Worm (Caenorhabditis elegans) whole organism, L4 larva: Measurements from ENCODE around the gene gst-11.

Source experiments
- F49E8.2 ChIP-seq: sonication (generic microtip); optimal IDR thresholded peaks from 2 replicates; lab custom pipeline; 2016; ENCODE audit warnings: missing compliant biosample characterization, mild to moderate bottlenecking, missing genetic modification characterization, borderline replicate concordance
- T26A8.4 ChIP-seq: fragments of 200-800 bp; sonication (Bioruptor generic); IDR thresholded peaks from 2 replicates; pipeline ENCODE4 v1.3.6; 2022; ENCODE audit warnings: missing genetic modification characterization, missing compliant biosample characterization
- Y75B8A.6 ChIP-seq: fragments of 200-800 bp; sonication (Bioruptor generic); IDR thresholded peaks from 2 replicates; pipeline ENCODE4 v1.3.6; 2022; ENCODE audit warnings: missing genetic modification reagents, missing genetic modification characterization, missing compliant biosample characterization
- ZK546.5 ChIP-seq, 2 experiments: sonication (generic microtip); optimal IDR thresholded peaks; 2 replicates each; lab custom pipeline; 2017; ENCODE audit warnings: missing biosample characterization in 2 of 2, missing genetic modification characterization in 2 of 2
- aha-1 ChIP-seq: fragments of 150-350 bp; peaks from one replicate; lab custom pipeline; 2014; ENCODE audit warnings: missing biosample characterization, missing genetic modification characterization
- arid-1 ChIP-seq: fragments of 200-800 bp; sonication (Bioruptor generic); conservative IDR thresholded peaks from 2 replicates; pipeline ENCODE4 v1.3.6; 2022; ENCODE audit warnings: missing genetic modification reagents, missing genetic modification characterization, missing compliant biosample characterization
- attf-4 ChIP-seq: sonication (generic microtip); optimal IDR thresholded peaks from 3 replicates; lab custom pipeline; 2017; ENCODE audit warnings: missing biosample characterization, missing genetic modification characterization
- ces-1 ChIP-seq: fragments of 150-350 bp; sonication (generic microtip); optimal IDR thresholded peaks from 4 replicates; lab custom pipeline; 2014; ENCODE audit warnings: missing biosample characterization, missing genetic modification reagents, missing genetic modification characterization
- ctbp-1 ChIP-seq: fragments of 200-800 bp; sonication (Bioruptor generic); IDR thresholded peaks from 2 replicates; pipeline ENCODE4 v1.3.6; 2022; ENCODE audit warnings: missing genetic modification reagents, missing genetic modification characterization, missing compliant biosample characterization
- daf-16 ChIP-seq, 3 experiments: sonication (generic microtip); optimal IDR thresholded peaks; 2 replicates each; lab custom pipeline; 2016 to 2017; ENCODE audit warnings: missing genetic modification characterization in 3 of 3, missing genetic modification reagents in 3 of 3, mild to moderate bottlenecking in 2 of 3, missing compliant biosample characterization in 2 of 3, missing biosample characterization in 1 of 3, moderate library complexity in 1 of 3
- dmd-6 ChIP-seq: fragments of 200-800 bp; sonication (Bioruptor generic); IDR thresholded peaks from 2 replicates; pipeline ENCODE4 v1.3.6; 2022; ENCODE audit warnings: missing genetic modification reagents, missing genetic modification characterization, missing compliant biosample characterization
- dpl-1 ChIP-seq: fragments of 150-350 bp; optimal IDR thresholded peaks from 2 replicates; lab custom pipeline; 2014; ENCODE audit warnings: missing biosample characterization, missing genetic modification reagents, missing genetic modification characterization
- dve-1 ChIP-seq: sonication (generic microtip); optimal IDR thresholded peaks from 2 replicates; lab custom pipeline; 2017; ENCODE audit warnings: antibody characterized with exemption, mild to moderate bottlenecking, missing genetic modification characterization, missing compliant biosample characterization; ENCODE audit not compliant: insufficient read depth
- hlh-11 ChIP-seq: fragments of 200-800 bp; sonication (Bioruptor generic); optimal IDR thresholded peaks from 2 replicates; lab custom pipeline; 2018; ENCODE audit warnings: mild to moderate bottlenecking, missing genetic modification characterization, missing compliant biosample characterization
- hlh-30 ChIP-seq: sonication (generic microtip); optimal IDR thresholded peaks from 2 replicates; lab custom pipeline; 2017; ENCODE audit warnings: antibody characterized with exemption, mild to moderate bottlenecking, missing genetic modification characterization, missing compliant biosample characterization; ENCODE audit not compliant: insufficient read depth
- hmg-1.1 ChIP-seq: fragments of 200-800 bp; sonication (Bioruptor generic); IDR thresholded peaks from 2 replicates; pipeline ENCODE4 v1.3.6; 2022; ENCODE audit warnings: missing genetic modification reagents, missing genetic modification characterization, missing compliant biosample characterization
- jun-1 ChIP-seq: fragments of 150-350 bp; optimal IDR thresholded peaks from 2 replicates; lab custom pipeline; 2014; ENCODE audit warnings: missing biosample characterization, missing genetic modification reagents, missing genetic modification characterization
- lin-1 ChIP-seq: fragments of 200-800 bp; sonication (Bioruptor generic); IDR thresholded peaks from 2 replicates; pipeline ENCODE4 v1.3.6; 2022; ENCODE audit warnings: missing genetic modification reagents, missing genetic modification characterization, missing compliant biosample characterization
- lin-29 ChIP-seq: fragments of 200-800 bp; sonication (Bioruptor generic); IDR thresholded peaks from 2 replicates; pipeline ENCODE4 v1.3.6; 2022; ENCODE audit warnings: missing genetic modification reagents, missing genetic modification characterization, missing compliant biosample characterization
- mdl-1 ChIP-seq, 2 experiments: fragments of 150-350 bp in 1 of 2; sonication (generic microtip) in 1 of 2; optimal IDR thresholded peaks; 2 replicates each; lab custom pipeline; 2014 to 2017; ENCODE audit warnings: missing biosample characterization in 2 of 2, missing genetic modification characterization in 2 of 2
- mdt-29 ChIP-seq: fragments of 200-800 bp; sonication (Bioruptor generic); IDR thresholded peaks from 2 replicates; pipeline ENCODE4 v1.3.6; 2022; ENCODE audit warnings: missing genetic modification reagents, missing genetic modification characterization, missing compliant biosample characterization
- mep-1 ChIP-seq: fragments of 150-350 bp; sonication (generic microtip); optimal IDR thresholded peaks from 3 replicates; lab custom pipeline; 2014; ENCODE audit warnings: missing biosample characterization, missing genetic modification characterization
- mxl-2 ChIP-seq: fragments of 200-800 bp; sonication (Bioruptor generic); conservative IDR thresholded peaks from 2 replicates; pipeline ENCODE4 v1.3.6; 2022; ENCODE audit warnings: missing genetic modification reagents, missing genetic modification characterization, missing compliant biosample characterization
- mxl-3 ChIP-seq: fragments of 200-800 bp; sonication (Bioruptor generic); optimal IDR thresholded peaks from 2 replicates; lab custom pipeline; 2018; ENCODE audit warnings: mild to moderate bottlenecking, missing genetic modification characterization, missing compliant biosample characterization
- nhr-237 ChIP-seq: sonication (generic microtip); optimal IDR thresholded peaks from 2 replicates; lab custom pipeline; 2017; ENCODE audit warnings: missing biosample characterization, missing genetic modification characterization
- nhr-28 ChIP-seq: fragments of 150-350 bp; optimal IDR thresholded peaks from 2 replicates; lab custom pipeline; 2014; ENCODE audit warnings: missing biosample characterization, missing genetic modification characterization
- nhr-77 ChIP-seq: fragments of 150-350 bp; optimal IDR thresholded peaks from 2 replicates; lab custom pipeline; 2014; ENCODE audit warnings: missing biosample characterization, missing genetic modification characterization
- php-3 ChIP-seq: fragments of 200-800 bp; sonication (Bioruptor generic); IDR thresholded peaks from 2 replicates; pipeline ENCODE4 v1.3.6; 2022; ENCODE audit warnings: missing genetic modification reagents, missing genetic modification characterization, missing compliant biosample characterization
- pqm-1 ChIP-seq: sonication (generic microtip); optimal IDR thresholded peaks from 2 replicates; lab custom pipeline; 2017; ENCODE audit warnings: missing biosample characterization, missing genetic modification characterization
- saeg-2 ChIP-seq: fragments of 200-800 bp; sonication (Bioruptor generic); IDR thresholded peaks from 2 replicates; pipeline ENCODE4 v1.3.6; 2022; ENCODE audit warnings: missing genetic modification reagents, missing genetic modification characterization, missing compliant biosample characterization
- tra-1 ChIP-seq: fragments of 200-800 bp; sonication (Bioruptor generic); IDR thresholded peaks from 2 replicates; pipeline ENCODE4 v1.3.6; 2022; ENCODE audit warnings: missing genetic modification reagents, missing genetic modification characterization, missing compliant biosample characterization
- unc-39 ChIP-seq: sonication (generic microtip); optimal IDR thresholded peaks from 2 replicates; lab custom pipeline; 2017; ENCODE audit warnings: missing biosample characterization, missing genetic modification characterization
- unc-62 ChIP-seq, 3 experiments: fragments of 150-350 bp in 1 of 3; sonication (generic microtip); optimal IDR thresholded peaks in 2 of 3; peaks in 1 of 3; 1 replicate in 1 of 3; 2 replicates in 2 of 3; lab custom pipeline; 2014 to 2017; ENCODE audit warnings: missing biosample characterization in 3 of 3, missing genetic modification characterization in 3 of 3, missing genetic modification reagents in 3 of 3, missing genotype in 1 of 3
- zag-1 ChIP-seq: fragments of 150-350 bp; optimal IDR thresholded peaks from 2 replicates; lab custom pipeline; 2014; ENCODE audit warnings: missing biosample characterization, missing genetic modification characterization
- zip-11 ChIP-seq: fragments of 200-800 bp; sonication (Bioruptor generic); IDR thresholded peaks from 2 replicates; pipeline ENCODE4 v1.3.6; 2022; ENCODE audit warnings: missing genetic modification characterization, missing compliant biosample characterization
- zip-2 ChIP-seq: fragments of 150-350 bp; optimal IDR thresholded peaks from 2 replicates; lab custom pipeline; 2014; ENCODE audit warnings: missing biosample characterization, missing genetic modification characterization
- ztf-7 ChIP-seq: fragments of 150-350 bp; optimal IDR thresholded peaks from 2 replicates; lab custom pipeline; 2014; ENCODE audit warnings: missing biosample characterization, missing genetic modification characterization

The gst-11 gene

ce11 chrX:3613665-3614064, 19.9 kb downstream of the gst-11 start (continued):
- TF ChIP-seq daf-16 (GFP tag; optimal IDR thresholded peaks at IDR 0.05; lab: Kevin White, UChicago) (no peak), daf-16 (tag; optimal IDR thresholded peaks at IDR 0.05; lab: Kevin White, UChicago) (peak; percentile 61), dmd-6 (peak; percentile 83), ces-1 (GFP tag; lab: Kevin White, UChicago) (no peak), arid-1 (GFP tag; lab: Robert Waterston, UW) (no peak), nhr-28 (tag; lab: Kevin White, UChicago) (peak; percentile 89), php-3 (GFP tag; lab: Robert Waterston, UW) (peak; percentile 72; the same call in 1 of the 2 replicates), mep-1 (tag; lab: Kevin White, UChicago) (no peak), attf-4 (tag; lab: Kevin White, UChicago) (no peak), hmg-1.1 (GFP tag; lab: Robert Waterston, UW) (no peak), lin-29 (GFP tag; lab: Robert Waterston, UW) (no peak), lin-1 (GFP tag; lab: Robert Waterston, UW) (0 out of 2 replicates have a peak, but pooled peaks have one; percentile 11)

ce11 chrX:3611740-3612139, 21.8 kb downstream of the gst-11 start:
- TF ChIP-seq mxl-2 (GFP tag; lab: Robert Waterston, UW) = no peak
- no peak for TF ChIP-seq dpl-1
- no peak for TF ChIP-seq zip-11 (GFP tag; lab: Robert Waterston, UW)
- peak in 1 of 2 experiments; percentile 91 for TF ChIP-seq unc-62 (GFP tag; optimal IDR thresholded peaks at IDR 0.05 in 1 of 2; lab: Kevin White, UChicago)
- no peak for TF ChIP-seq unc-62 (tag; optimal IDR thresholded peaks at IDR 0.05; lab: Kevin White, UChicago)
- no peak for TF ChIP-seq zip-2 (tag; lab: Kevin White, UChicago)
- TF ChIP-seq ctbp-1 (GFP tag; lab: Robert Waterston, UW) = no peak
- no peak for TF ChIP-seq daf-16 (GFP tag; optimal IDR thresholded peaks at IDR 0.05; lab: Kevin White, UChicago)
- TF ChIP-seq daf-16 (tag; optimal IDR thresholded peaks at IDR 0.05; lab: Kevin White, UChicago) = peak; percentile 15
- TF ChIP-seq ztf-7 (tag; lab: Kevin White, UChicago) = no peak
- no peak for TF ChIP-seq saeg-2 (GFP tag; lab: Robert Waterston, UW)
- TF ChIP-seq T26A8.4 = no peak
- no peak for TF ChIP-seq zag-1
- TF ChIP-seq jun-1 = no peak
- peak; percentile 41 for TF ChIP-seq pqm-1 (tag; lab: Kevin White, UChicago)
- no peak for TF ChIP-seq Y75B8A.6 (GFP tag; lab: Robert Waterston, UW)
- TF ChIP-seq, all 104 proteins: peak for 3

ce11 chrX:3611042-3611623, 22.4 kb downstream of the gst-11 start, which contains the start of gene C18B2.5:
Gene C18B2.5 (minus strand): TSS chrX:3611092.
- TF ChIP-seq dve-1 = peak; percentile 33
- TF ChIP-seq hlh-11 = peak; percentile 66
- TF ChIP-seq nhr-28 (tag; lab: Kevin White, UChicago) = peak; percentile 74
- peak; percentile 87 for TF ChIP-seq pqm-1 (tag; lab: Kevin White, UChicago)
- TF ChIP-seq mep-1 (tag; lab: Kevin White, UChicago) = peak; percentile 21
- no peak for TF ChIP-seq unc-39
- no peak for TF ChIP-seq mdt-29
- TF ChIP-seq ZK546.5 (tag; optimal IDR thresholded peaks at IDR 0.05; lab: Kevin White, UChicago) = no peak
- TF ChIP-seq dmd-6 = peak; percentile 73
- peak; percentile 65 for TF ChIP-seq hlh-30 (tag; lab: Kevin White, UChicago)
- TF ChIP-seq daf-16 (GFP tag; optimal IDR thresholded peaks at IDR 0.05; lab: Kevin White, UChicago) = no peak
- TF ChIP-seq daf-16 (tag; optimal IDR thresholded peaks at IDR 0.05; lab: Kevin White, UChicago) = peak; percentile 47
- no peak for TF ChIP-seq F49E8.2
- TF ChIP-seq nhr-77 (tag; lab: Kevin White, UChicago) = peak; percentile 64
- peak; percentile 10 for TF ChIP-seq mxl-3 (GFP tag; lab: Kevin White, UChicago)

- TF ChIP-seq unc-62 (GFP tag; optimal IDR thresholded peaks at IDR 0.05 in 1 of 2; lab: Kevin White, UChicago) (peak in 1 of 2 experiments; percentile 76), unc-62 (tag; optimal IDR thresholded peaks at IDR 0.05; lab: Kevin White, UChicago) (no peak), nhr-237 (tag; lab: Kevin White, UChicago) (no peak), aha-1 (tag; lab: Kevin White, UChicago) (peak; percentile 62), tra-1 (GFP tag; lab: Robert Waterston, UW) (no peak), mdl-1 (tag; optimal IDR thresholded peaks at IDR 0.05; lab: Kevin White, UChicago) (no peak)
Observed at ce11 chrX:3610442-3610841, 23.1 kb downstream of the gst-11 start.
